Fruit fly (Drosophila melanogaster): ENCODE data around the gene Culd.

The Culd gene

dm6 chr3L:8347346-8347745 is 8.8 kb downstream of the Culd start (continued):
- TF ChIP-seq Optix (GFP tag; IDR thresholded peaks at IDR 0.05) (no peak), Camta (GFP tag; optimal IDR thresholded peaks at IDR 0.05) (peak; percentile 11), pfk (GFP tag; optimal IDR thresholded peaks at IDR 0.05) (peak; percentile 22), Ravus (GFP tag; IDR thresholded peaks at IDR 0.05) (no peak), mld (GFP tag; IDR thresholded peaks at IDR 0.05; ENCODE audit: partially characterized antibody) (no peak), her (GFP tag; optimal IDR thresholded peaks at IDR 0.05) (no peak), ase (GFP tag; IDR thresholded peaks at IDR 0.05) (peak; percentile 37; the same call in 1 of the 3 replicates), B-H2 (GFP tag; optimal IDR thresholded peaks at IDR 0.05) (peak; percentile 28), sima (GFP tag; optimal IDR thresholded peaks at IDR 0.05) (no peak), run (tag; optimal IDR thresholded peaks at IDR 0.05) (no peak), Dad (GFP tag; optimal IDR thresholded peaks at IDR 0.05) (no peak), CG18599 (GFP tag; optimal IDR thresholded peaks at IDR 0.05) (peak; percentile 51), gsb (GFP tag; IDR thresholded peaks at IDR 0.05) (peak; percentile 49), CG3726 (GFP tag; IDR thresholded peaks at IDR 0.05) (0 out of 3 replicates have a peak, but pooled peaks have one; percentile 48), Xrp1 (GFP tag; IDR thresholded peaks at IDR 0.05) (peak; percentile 58), Aef1 (GFP tag; IDR thresholded peaks at IDR 0.05) (no peak), Gug (GFP tag; IDR thresholded peaks at IDR 0.05) (no peak), CG12391 (tag; optimal IDR thresholded peaks at IDR 0.05) (no peak), Mes4 (GFP tag; optimal IDR thresholded peaks at IDR 0.05) (no peak), phol (tag; optimal IDR thresholded peaks at IDR 0.05) (no peak), CG17829 (tag; optimal IDR thresholded peaks at IDR 0.05) (no peak), CG32772 (GFP tag; IDR thresholded peaks at IDR 0.05) (no peak), ara (GFP tag; IDR thresholded peaks at IDR 0.05) (no peak), hbn (GFP tag; IDR thresholded peaks at IDR 0.05; ENCODE audit: partially characterized antibody) (no peak), CG12071 (GFP tag; optimal IDR thresholded peaks at IDR 0.05) (peak; percentile 64), CG13123 (GFP tag; optimal IDR thresholded peaks at IDR 0.05) (no peak), dpn (GFP tag; optimal IDR thresholded peaks at IDR 0.05) (peak in 1 of 2 experiments; percentile 9), Xbp1 (GFP tag; optimal IDR thresholded peaks at IDR 0.05) (no peak), CG11695 (GFP tag; IDR thresholded peaks at IDR 0.05) (0 out of 3 replicates have a peak, but pooled peaks have one; percentile 12), CG8359 (GFP tag; optimal IDR thresholded peaks at IDR 0.05; ENCODE audit: borderline replicate concordance) (no peak), sna (GFP tag; IDR thresholded peaks at IDR 0.05; ENCODE audit: partially characterized antibody) (no peak), ab (GFP tag; optimal IDR thresholded peaks at IDR 0.05) (no peak), ken (GFP tag; IDR thresholded peaks at IDR 0.05) (no peak), vvl (GFP tag; IDR thresholded peaks at IDR 0.05) (peak; percentile 63), bcd (GFP tag; optimal IDR thresholded peaks at IDR 0.05) (peak; percentile 20), CrebB (tag; optimal IDR thresholded peaks at IDR 0.05) (peak; percentile 38), br (optimal IDR thresholded peaks at IDR 0.05) (no peak), hth (optimal IDR thresholded peaks at IDR 0.05) (no peak), CG6854 (GFP tag; optimal IDR thresholded peaks at IDR 0.05) (no peak), grau (tag; optimal IDR thresholded peaks at IDR 0.05) (no peak), CG12659 (GFP tag; optimal IDR thresholded peaks at IDR 0.05) (peak; percentile 2), cad (GFP tag; optimal IDR thresholded peaks at IDR 0.05) (no peak), al (GFP tag; IDR thresholded peaks at IDR 0.05) (no peak), CG4360 (GFP tag; IDR thresholded peaks at IDR 0.05) (no peak), PHDP (tag; optimal IDR thresholded peaks at IDR 0.05) (no peak), Ets97D (GFP tag; optimal IDR thresholded peaks at IDR 0.05) (no peak), peb (GFP tag; IDR thresholded peaks at IDR 0.05) (no peak), CG12236 (GFP tag; optimal IDR thresholded peaks at IDR 0.05) (no peak), HmgZ (tag; optimal IDR thresholded peaks at IDR 0.05) (peak; percentile 39), CG12155 (GFP tag; optimal IDR thresholded peaks at IDR 0.05) (no peak), CG16813 (GFP tag; IDR thresholded peaks at IDR 0.05; ENCODE audit: partially characterized antibody) (no peak), Bteb2 (GFP tag; optimal IDR thresholded peaks at IDR 0.05) (no peak), CG7963 (GFP tag; IDR thresholded peaks at IDR 0.05; ENCODE audit: partially characterized antibody) (no peak)

All from whole organism, embryonic.